Worm (Caenorhabditis elegans) whole organism, L4 larva: ENCODE results near the gene unc-116.

Source experiments
- F37D6.2 ChIP-seq: sonication (generic microtip); optimal IDR thresholded peaks from 2 replicates; lab custom pipeline; 2016; ENCODE audit warnings: mild to moderate bottlenecking, missing genetic modification characterization, missing compliant biosample characterization
- R02D3.7 ChIP-seq: fragments of 150-350 bp; sonication (generic microtip); optimal IDR thresholded peaks from 3 replicates; lab custom pipeline; 2014; ENCODE audit warnings: missing biosample characterization, missing genetic modification characterization
- T20F7.1 ChIP-seq: fragments of 200-800 bp; sonication (Bioruptor generic); optimal IDR thresholded peaks from 2 replicates; lab custom pipeline; 2018; ENCODE audit warnings: mild to moderate bottlenecking, missing genetic modification characterization, missing compliant biosample characterization
- Y105C5A.15 ChIP-seq: fragments of 200-800 bp; sonication (Bioruptor generic); IDR thresholded peaks from 2 replicates; pipeline ENCODE4 v1.3.6; 2022; ENCODE audit warnings: missing genetic modification characterization, missing compliant biosample characterization
- Y48G9A.11 ChIP-seq: fragments of 200-800 bp; sonication (Bioruptor generic); IDR thresholded peaks from 2 replicates; pipeline ENCODE4 v1.3.6; 2022; ENCODE audit warnings: missing genetic modification reagents, missing genetic modification characterization, missing compliant biosample characterization
- Y75B8A.6 ChIP-seq: fragments of 200-800 bp; sonication (Bioruptor generic); IDR thresholded peaks from 2 replicates; pipeline ENCODE4 v1.3.6; 2022; ENCODE audit warnings: missing genetic modification reagents, missing genetic modification characterization, missing compliant biosample characterization
- ZK337.2 ChIP-seq: fragments of 200-800 bp; sonication (Bioruptor generic); IDR thresholded peaks from 2 replicates; pipeline ENCODE4 v1.3.6; 2022; ENCODE audit warnings: missing genetic modification reagents, missing genetic modification characterization, missing compliant biosample characterization
- arid-1 ChIP-seq: fragments of 200-800 bp; sonication (Bioruptor generic); conservative IDR thresholded peaks from 2 replicates; pipeline ENCODE4 v1.3.6; 2022; ENCODE audit warnings: missing genetic modification reagents, missing genetic modification characterization, missing compliant biosample characterization
- ceh-28 ChIP-seq: fragments of 150-350 bp; optimal IDR thresholded peaks from 2 replicates; lab custom pipeline; 2014; ENCODE audit warnings: missing biosample characterization, missing genetic modification reagents, missing genetic modification characterization
- ceh-32 ChIP-seq: sonication (generic microtip); optimal IDR thresholded peaks from 2 replicates; lab custom pipeline; 2016; ENCODE audit warnings: mild to moderate bottlenecking, missing genetic modification characterization, missing compliant biosample characterization; ENCODE audit not compliant: poor library complexity
- ceh-82 ChIP-seq: sonication (generic microtip); optimal IDR thresholded peaks from 2 replicates; lab custom pipeline; 2017; ENCODE audit warnings: missing biosample characterization, missing genetic modification characterization
- ces-1 ChIP-seq: fragments of 150-350 bp; sonication (generic microtip); optimal IDR thresholded peaks from 4 replicates; lab custom pipeline; 2014; ENCODE audit warnings: missing biosample characterization, missing genetic modification reagents, missing genetic modification characterization
- daf-12 ChIP-seq: fragments of 150-350 bp; optimal IDR thresholded peaks from 2 replicates; lab custom pipeline; 2014; ENCODE audit warnings: missing biosample characterization, missing genetic modification reagents, missing genetic modification characterization
- dmd-8 ChIP-seq: fragments of 200-800 bp; sonication (Bioruptor generic); IDR thresholded peaks from 2 replicates; pipeline ENCODE4 v1.3.6; 2022; ENCODE audit warnings: missing genetic modification characterization, missing compliant biosample characterization
- dmd-9 ChIP-seq: fragments of 200-800 bp; sonication (Bioruptor generic); IDR thresholded peaks from 2 replicates; pipeline ENCODE4 v1.3.6; 2022; ENCODE audit warnings: missing genetic modification reagents, missing genetic modification characterization, missing compliant biosample characterization
- dpl-1 ChIP-seq: fragments of 150-350 bp; optimal IDR thresholded peaks from 2 replicates; lab custom pipeline; 2014; ENCODE audit warnings: missing biosample characterization, missing genetic modification reagents, missing genetic modification characterization
- duxl-1 ChIP-seq: sonication (generic microtip); optimal IDR thresholded peaks from 2 replicates; lab custom pipeline; 2016; ENCODE audit warnings: mild to moderate bottlenecking, missing genetic modification characterization, moderate library complexity, missing compliant biosample characterization; ENCODE audit not compliant: poor library complexity
- dve-1 ChIP-seq: sonication (generic microtip); optimal IDR thresholded peaks from 2 replicates; lab custom pipeline; 2017; ENCODE audit warnings: antibody characterized with exemption, mild to moderate bottlenecking, missing genetic modification characterization, missing compliant biosample characterization; ENCODE audit not compliant: insufficient read depth
- fos-1 ChIP-seq: fragments of 150-350 bp; optimal IDR thresholded peaks from 2 replicates; lab custom pipeline; 2014; ENCODE audit warnings: missing biosample characterization, missing genetic modification characterization
- gei-8 ChIP-seq: fragments of 200-800 bp; sonication (Bioruptor generic); optimal IDR thresholded peaks from 2 replicates; lab custom pipeline; 2018; ENCODE audit warnings: mild to moderate bottlenecking, missing genetic modification characterization, missing compliant biosample characterization
- hif-1 ChIP-seq, 2 experiments: sonication (generic microtip); optimal IDR thresholded peaks; 2 replicates each; lab custom pipeline; 2016 to 2017; ENCODE audit warnings: missing compliant biosample characterization in 2 of 2, missing genetic modification characterization in 2 of 2, missing genetic modification reagents in 2 of 2, missing genotype in 2 of 2, mild to moderate bottlenecking in 1 of 2
- hlh-11 ChIP-seq: fragments of 200-800 bp; sonication (Bioruptor generic); optimal IDR thresholded peaks from 2 replicates; lab custom pipeline; 2018; ENCODE audit warnings: mild to moderate bottlenecking, missing genetic modification characterization, missing compliant biosample characterization
- hlh-30 ChIP-seq: sonication (generic microtip); optimal IDR thresholded peaks from 2 replicates; lab custom pipeline; 2017; ENCODE audit warnings: antibody characterized with exemption, mild to moderate bottlenecking, missing genetic modification characterization, missing compliant biosample characterization; ENCODE audit not compliant: insufficient read depth
- lin-1 ChIP-seq: fragments of 200-800 bp; sonication (Bioruptor generic); IDR thresholded peaks from 2 replicates; pipeline ENCODE4 v1.3.6; 2022; ENCODE audit warnings: missing genetic modification reagents, missing genetic modification characterization, missing compliant biosample characterization
- lin-39 ChIP-seq: fragments of 150-350 bp; optimal IDR thresholded peaks from 2 replicates; lab custom pipeline; 2014; ENCODE audit warnings: missing biosample characterization, missing genetic modification reagents, missing genetic modification characterization
- mdl-1 ChIP-seq, 2 experiments: fragments of 150-350 bp in 1 of 2; sonication (generic microtip) in 1 of 2; optimal IDR thresholded peaks; 2 replicates each; lab custom pipeline; 2014 to 2017; ENCODE audit warnings: missing biosample characterization in 2 of 2, missing genetic modification characterization in 2 of 2
- mdt-29 ChIP-seq: fragments of 200-800 bp; sonication (Bioruptor generic); IDR thresholded peaks from 2 replicates; pipeline ENCODE4 v1.3.6; 2022; ENCODE audit warnings: missing genetic modification reagents, missing genetic modification characterization, missing compliant biosample characterization
- mes-2 ChIP-seq: sonication (generic microtip); optimal IDR thresholded peaks from 2 replicates; lab custom pipeline; 2016; ENCODE audit warnings: missing genotype, mild to moderate bottlenecking, missing genetic modification characterization, missing compliant biosample characterization; ENCODE audit not compliant: poor library complexity, severe bottlenecking
- mxl-3 ChIP-seq: fragments of 200-800 bp; sonication (Bioruptor generic); optimal IDR thresholded peaks from 2 replicates; lab custom pipeline; 2018; ENCODE audit warnings: mild to moderate bottlenecking, missing genetic modification characterization, missing compliant biosample characterization
- nhr-11 ChIP-seq: fragments of 150-350 bp; optimal IDR thresholded peaks from 2 replicates; lab custom pipeline; 2014; ENCODE audit warnings: missing biosample characterization, missing genetic modification characterization
- nhr-237 ChIP-seq: sonication (generic microtip); optimal IDR thresholded peaks from 2 replicates; lab custom pipeline; 2017; ENCODE audit warnings: missing biosample characterization, missing genetic modification characterization
- nhr-25 ChIP-seq: sonication (generic microtip); optimal IDR thresholded peaks from 2 replicates; lab custom pipeline; 2017; ENCODE audit warnings: missing genetic modification characterization, mild to moderate bottlenecking, missing compliant biosample characterization, antibody characterized with exemption, moderate library complexity, borderline replicate concordance; ENCODE audit not compliant: insufficient read depth
- nhr-28 ChIP-seq: fragments of 150-350 bp; optimal IDR thresholded peaks from 2 replicates; lab custom pipeline; 2014; ENCODE audit warnings: missing biosample characterization, missing genetic modification characterization
- nhr-42 ChIP-seq: fragments of 200-800 bp; sonication (Bioruptor generic); IDR thresholded peaks from 2 replicates; pipeline ENCODE4 v1.3.6; 2022; ENCODE audit warnings: missing genetic modification characterization, missing compliant biosample characterization
- nhr-48 ChIP-seq: sonication (generic microtip); optimal IDR thresholded peaks from 2 replicates; lab custom pipeline; 2016; ENCODE audit warnings: mild to moderate bottlenecking, missing genetic modification characterization, missing compliant biosample characterization
- nhr-6 ChIP-seq: fragments of 150-350 bp; optimal IDR thresholded peaks from 2 replicates; lab custom pipeline; 2014; ENCODE audit warnings: missing biosample characterization, missing genetic modification characterization
- php-3 ChIP-seq: fragments of 200-800 bp; sonication (Bioruptor generic); IDR thresholded peaks from 2 replicates; pipeline ENCODE4 v1.3.6; 2022; ENCODE audit warnings: missing genetic modification reagents, missing genetic modification characterization, missing compliant biosample characterization
- pqm-1 ChIP-seq: sonication (generic microtip); optimal IDR thresholded peaks from 2 replicates; lab custom pipeline; 2017; ENCODE audit warnings: missing biosample characterization, missing genetic modification characterization
- sdz-12 ChIP-seq: fragments of 200-800 bp; sonication (Bioruptor generic); optimal IDR thresholded peaks from 2 replicates; lab custom pipeline; 2018; ENCODE audit warnings: mild to moderate bottlenecking, missing genetic modification characterization, missing compliant biosample characterization
- snpc-1.2 ChIP-seq: fragments of 200-800 bp; sonication (Bioruptor generic); IDR thresholded peaks from 2 replicates; pipeline ENCODE4 v1.3.6; 2022; ENCODE audit warnings: missing genetic modification reagents, missing genetic modification characterization, missing compliant biosample characterization
- snpc-4 ChIP-seq: fragments of 150-350 bp; optimal IDR thresholded peaks from 2 replicates; lab custom pipeline; 2014; ENCODE audit warnings: missing biosample characterization, missing genetic modification characterization
- spr-1 ChIP-seq: sonication (generic microtip); optimal IDR thresholded peaks from 2 replicates; lab custom pipeline; 2016; ENCODE audit warnings: mild to moderate bottlenecking, missing genetic modification characterization, missing compliant biosample characterization
- spr-3 ChIP-seq: fragments of 200-800 bp; sonication (Bioruptor generic); optimal IDR thresholded peaks from 2 replicates; lab custom pipeline; 2018; ENCODE audit warnings: mild to moderate bottlenecking, missing genetic modification characterization, missing compliant biosample characterization
- tra-1 ChIP-seq: fragments of 200-800 bp; sonication (Bioruptor generic); IDR thresholded peaks from 2 replicates; pipeline ENCODE4 v1.3.6; 2022; ENCODE audit warnings: missing genetic modification reagents, missing genetic modification characterization, missing compliant biosample characterization
- unc-39 ChIP-seq: sonication (generic microtip); optimal IDR thresholded peaks from 2 replicates; lab custom pipeline; 2017; ENCODE audit warnings: missing biosample characterization, missing genetic modification characterization
- unc-62 ChIP-seq, 3 experiments: fragments of 150-350 bp in 1 of 3; sonication (generic microtip); optimal IDR thresholded peaks in 2 of 3; peaks in 1 of 3; 1 replicate in 1 of 3; 2 replicates in 2 of 3; lab custom pipeline; 2014 to 2017; ENCODE audit warnings: missing biosample characterization in 3 of 3, missing genetic modification characterization in 3 of 3, missing genetic modification reagents in 3 of 3, missing genotype in 1 of 3
- zfp-2 ChIP-seq: sonication (generic microtip); optimal IDR thresholded peaks from 2 replicates; lab custom pipeline; 2016; ENCODE audit warnings: mild to moderate bottlenecking, missing genetic modification characterization, missing compliant biosample characterization
- zip-11 ChIP-seq: fragments of 200-800 bp; sonication (Bioruptor generic); IDR thresholded peaks from 2 replicates; pipeline ENCODE4 v1.3.6; 2022; ENCODE audit warnings: missing genetic modification characterization, missing compliant biosample characterization
- ztf-11 ChIP-seq: fragments of 150-350 bp; optimal IDR thresholded peaks from 2 replicates; lab custom pipeline; 2014; ENCODE audit warnings: missing biosample characterization, missing genetic modification characterization

The unc-116 gene

DNA sequence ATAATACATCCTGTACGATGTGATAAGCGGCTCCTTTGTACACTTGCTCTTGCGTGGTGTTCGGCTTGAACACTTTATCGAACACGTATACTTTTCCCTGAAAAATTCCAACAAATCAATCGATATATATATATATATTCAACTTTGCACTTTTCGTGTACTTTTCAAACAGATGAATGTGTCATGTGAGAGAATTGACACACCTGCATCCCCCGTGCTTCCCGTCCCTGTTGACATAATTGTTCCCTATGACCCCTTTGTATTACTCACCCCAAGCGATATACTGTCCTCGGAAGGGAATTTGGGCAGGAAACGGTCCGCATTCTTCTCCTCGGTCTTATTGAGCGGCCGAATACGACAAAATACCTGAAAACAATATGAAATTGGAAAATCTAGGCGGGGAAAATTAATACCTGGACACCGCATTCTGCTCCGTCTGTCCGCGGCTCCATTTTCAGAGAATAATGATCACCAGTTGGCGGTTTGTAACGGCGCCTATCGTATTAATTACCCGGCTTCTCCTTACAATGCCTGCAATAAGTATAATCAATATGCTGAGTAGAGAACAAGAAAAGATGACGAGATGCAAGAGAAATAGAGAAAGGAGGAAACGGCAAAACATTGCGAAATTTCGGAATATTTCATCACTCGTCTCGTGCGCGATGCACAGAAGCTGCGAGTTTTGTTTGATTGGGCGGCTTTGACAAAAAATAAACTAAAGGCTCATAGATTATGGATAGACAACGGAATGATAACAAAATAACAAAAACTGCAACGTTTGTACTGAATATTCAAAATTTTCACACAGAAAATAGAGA lies at the start of gene unc-116 (continued):
- TF ChIP-seq sdz-12 (GFP tag; lab: Kevin White, UChicago), result no peak
- no peak for TF ChIP-seq ZK337.2 (GFP tag; lab: Robert Waterston, UW)
- no peak for TF ChIP-seq arid-1 (GFP tag; lab: Robert Waterston, UW)
- no peak for TF ChIP-seq ces-1 (GFP tag; lab: Kevin White, UChicago)
- TF ChIP-seq lin-1, result no peak
- TF ChIP-seq Y48G9A.11 (GFP tag; lab: Robert Waterston, UW), result no peak
- no peak for TF ChIP-seq Y105C5A.15 (GFP tag; lab: Robert Waterston, UW)
- no peak for TF ChIP-seq nhr-237 (tag; lab: Kevin White, UChicago)
- TF ChIP-seq nhr-48, result no peak
- TF ChIP-seq ztf-11 (tag; lab: Kevin White, UChicago), result no peak
- no peak for TF ChIP-seq Y75B8A.6
- TF ChIP-seq pqm-1, result no peak
- TF ChIP-seq mdt-29 (GFP tag; lab: Robert Waterston, UW), result no peak
- TF ChIP-seq hlh-11 (tag; lab: Kevin White, UChicago), result no peak
- peak; percentile 22 for TF ChIP-seq nhr-11 (tag; lab: Kevin White, UChicago)
- TF ChIP-seq nhr-42 (GFP tag; lab: Robert Waterston, UW), result no peak
- TF ChIP-seq spr-3 (GFP tag; lab: Kevin White, UChicago), result no peak
- no peak for TF ChIP-seq gei-8 (GFP tag; lab: Kevin White, UChicago)
- TF ChIP-seq lin-39 (tag; lab: Kevin White, UChicago), result no peak
- 0 out of 2 replicates have a peak, but pooled peaks have one; percentile 31 for TF ChIP-seq dmd-9 (GFP tag; lab: Robert Waterston, UW)
- TF ChIP-seq R02D3.7, result no peak
- no peak for TF ChIP-seq F37D6.2
- TF ChIP-seq snpc-4, result no peak
- TF ChIP-seq hlh-30 (tag; lab: Kevin White, UChicago), result peak; percentile 79
- TF ChIP-seq mdl-1 (tag; optimal IDR thresholded peaks at IDR 0.05; lab: Kevin White, UChicago), result peak; percentile 37 to 76
- no peak for TF ChIP-seq hif-1 (tag; optimal IDR thresholded peaks at IDR 0.05; lab: Kevin White, UChicago)
- no peak for TF ChIP-seq tra-1 (GFP tag; lab: Robert Waterston, UW)
- TF ChIP-seq fos-1 (tag; lab: Kevin White, UChicago), result no peak
- no peak for TF ChIP-seq ceh-82 (tag; lab: Kevin White, UChicago)
- no peak for TF ChIP-seq zfp-2 (tag; lab: Kevin White, UChicago)
- peak; percentile 34 for TF ChIP-seq mes-2 (tag; lab: Kevin White, UChicago)
- no peak for TF ChIP-seq duxl-1 (tag; lab: Kevin White, UChicago)
- no peak for TF ChIP-seq nhr-28 (tag; lab: Kevin White, UChicago)
- TF ChIP-seq spr-1 (tag; lab: Kevin White, UChicago), result no peak
- no peak for TF ChIP-seq php-3 (GFP tag; lab: Robert Waterston, UW)
- no peak for TF ChIP-seq mxl-3 (GFP tag; lab: Kevin White, UChicago)
- TF ChIP-seq snpc-1.2 (GFP tag; lab: Robert Waterston, UW), result no peak
- peak; percentile 55 for TF ChIP-seq dve-1 (tag; lab: Kevin White, UChicago)
- TF ChIP-seq nhr-25 (tag; lab: Kevin White, UChicago), result no peak
- no peak for TF ChIP-seq unc-39 (tag; lab: Kevin White, UChicago)
- TF ChIP-seq nhr-6, result no peak
- TF ChIP-seq dmd-8 (GFP tag; lab: Robert Waterston, UW), result no peak
- no peak for TF ChIP-seq daf-12
- no peak for TF ChIP-seq ceh-28 (tag; lab: Kevin White, UChicago)
- TF ChIP-seq ceh-32 (tag; lab: Kevin White, UChicago), result no peak
- no peak for TF ChIP-seq unc-62 (GFP tag; optimal IDR thresholded peaks at IDR 0.05 in 1 of 2; lab: Kevin White, UChicago)
- no peak for TF ChIP-seq unc-62 (tag; optimal IDR thresholded peaks at IDR 0.05; lab: Kevin White, UChicago)
- TF ChIP-seq zip-11 (GFP tag; lab: Robert Waterston, UW), result no peak
- TF ChIP-seq dpl-1, result peak; percentile 34
- TF ChIP-seq T20F7.1 (GFP tag; lab: Kevin White, UChicago), result peak; percentile 42
